Worm (Caenorhabditis elegans) whole organism, late embryonic: ENCODE data around the gene ZC266.1.

Experiments used
- C08G9.2 ChIP-seq: sonication (generic microtip); optimal IDR thresholded peaks from 2 replicates; lab custom pipeline; 2016; ENCODE audit warnings: mild to moderate bottlenecking, missing genetic modification characterization, moderate library complexity, missing compliant biosample characterization
- C38D4.7 ChIP-seq: fragments of 200-800 bp; sonication (Bioruptor generic); optimal IDR thresholded peaks from 2 replicates; lab custom pipeline; 2018; ENCODE audit warnings: mild to moderate bottlenecking, missing genetic modification characterization, moderate library complexity, missing compliant biosample characterization
- K02D7.2 ChIP-seq: sonication (generic microtip); optimal IDR thresholded peaks from 2 replicates; lab custom pipeline; 2017; ENCODE audit warnings: mild to moderate bottlenecking, missing genetic modification characterization, missing compliant biosample characterization
- K09A11.1 ChIP-seq: sonication (generic microtip); optimal IDR thresholded peaks from 2 replicates; lab custom pipeline; 2017; ENCODE audit warnings: antibody characterized with exemption, mild to moderate bottlenecking, missing genetic modification characterization, missing compliant biosample characterization; ENCODE audit not compliant: insufficient read depth
- ahr-1 ChIP-seq: sonication (generic microtip); optimal IDR thresholded peaks from 2 replicates; lab custom pipeline; 2016; ENCODE audit warnings: missing genetic modification characterization, missing compliant biosample characterization
- ceh-19 ChIP-seq: fragments of 200-800 bp; sonication (Bioruptor generic); optimal IDR thresholded peaks from 2 replicates; lab custom pipeline; 2018; ENCODE audit warnings: mild to moderate bottlenecking, missing genetic modification characterization, missing compliant biosample characterization
- ceh-30 ChIP-seq: fragments of 150-350 bp; optimal IDR thresholded peaks from 2 replicates; lab custom pipeline; 2014; ENCODE audit warnings: missing biosample characterization, missing genetic modification characterization
- ceh-31 ChIP-seq: sonication (generic microtip); optimal IDR thresholded peaks from 2 replicates; lab custom pipeline; 2016; ENCODE audit warnings: missing genetic modification characterization, missing compliant biosample characterization
- ceh-34 ChIP-seq: sonication (generic microtip); optimal IDR thresholded peaks from 2 replicates; lab custom pipeline; 2016; ENCODE audit warnings: mild to moderate bottlenecking, missing genetic modification characterization, missing compliant biosample characterization
- dve-1 ChIP-seq: sonication (generic microtip); optimal IDR thresholded peaks from 2 replicates; lab custom pipeline; 2017; ENCODE audit warnings: antibody characterized with exemption, mild to moderate bottlenecking, missing genetic modification characterization, missing compliant biosample characterization
- elt-2 ChIP-seq: sonication (generic microtip); optimal IDR thresholded peaks from 2 replicates; lab custom pipeline; 2016; ENCODE audit warnings: missing genetic modification reagents, missing genetic modification characterization, missing compliant biosample characterization
- elt-4 ChIP-seq: sonication (generic microtip); optimal IDR thresholded peaks from 2 replicates; lab custom pipeline; 2016; ENCODE audit warnings: missing genetic modification characterization, missing compliant biosample characterization
- eyg-1 ChIP-seq: sonication (generic microtip); optimal IDR thresholded peaks from 2 replicates; lab custom pipeline; 2016; ENCODE audit warnings: missing genotype, missing genetic modification characterization, missing compliant biosample characterization
- fax-1 ChIP-seq: sonication (generic microtip); optimal IDR thresholded peaks from 2 replicates; lab custom pipeline; 2016; ENCODE audit warnings: missing genotype, missing genetic modification characterization, missing compliant biosample characterization
- fkh-10 ChIP-seq: fragments of 150-350 bp; optimal IDR thresholded peaks from 2 replicates; lab custom pipeline; 2014; ENCODE audit warnings: missing biosample characterization, missing genetic modification reagents, missing genetic modification characterization
- fkh-6 ChIP-seq: sonication (generic microtip); optimal IDR thresholded peaks from 2 replicates; lab custom pipeline; 2016; ENCODE audit warnings: missing genetic modification characterization, missing compliant biosample characterization
- hlh-15 ChIP-seq: sonication (generic microtip); optimal IDR thresholded peaks from 2 replicates; lab custom pipeline; 2016; ENCODE audit warnings: missing genetic modification characterization, missing compliant biosample characterization
- hlh-30 ChIP-seq: sonication (generic microtip); optimal IDR thresholded peaks from 2 replicates; lab custom pipeline; 2017; ENCODE audit warnings: antibody characterized with exemption, missing genetic modification characterization, missing compliant biosample characterization; ENCODE audit not compliant: insufficient read depth
- mec-3 ChIP-seq: sonication (generic microtip); optimal IDR thresholded peaks from 2 replicates; lab custom pipeline; 2016; ENCODE audit warnings: borderline replicate concordance, missing genetic modification characterization, missing compliant biosample characterization
- nfya-1 ChIP-seq: sonication (generic microtip); optimal IDR thresholded peaks from 2 replicates; lab custom pipeline; 2017; ENCODE audit warnings: missing genetic modification characterization, mild to moderate bottlenecking, missing compliant biosample characterization, antibody characterized with exemption, moderate library complexity
- nhr-11 ChIP-seq: fragments of 150-350 bp; optimal IDR thresholded peaks from 2 replicates; lab custom pipeline; 2014; ENCODE audit warnings: missing biosample characterization, missing genetic modification characterization
- npax-4 ChIP-seq: sonication (generic microtip); optimal IDR thresholded peaks from 2 replicates; lab custom pipeline; 2016; ENCODE audit warnings: missing genetic modification characterization, missing compliant biosample characterization
- odd-2 ChIP-seq: sonication (generic microtip); optimal IDR thresholded peaks from 2 replicates; lab custom pipeline; 2017; ENCODE audit warnings: antibody characterized with exemption, mild to moderate bottlenecking, missing genetic modification characterization, missing compliant biosample characterization
- pqm-1 ChIP-seq: sonication (generic microtip); optimal IDR thresholded peaks from 2 replicates; lab custom pipeline; 2016; ENCODE audit warnings: missing genetic modification characterization, missing compliant biosample characterization
- pros-1 ChIP-seq: fragments of 150-350 bp; optimal IDR thresholded peaks from 2 replicates; lab custom pipeline; 2014; ENCODE audit warnings: missing biosample characterization, missing genetic modification reagents, missing genetic modification characterization
- ref-2 ChIP-seq: sonication (generic microtip); optimal IDR thresholded peaks from 2 replicates; lab custom pipeline; 2016; ENCODE audit warnings: missing genetic modification characterization, missing compliant biosample characterization
- rnt-1 ChIP-seq: sonication (generic microtip); optimal IDR thresholded peaks from 2 replicates; lab custom pipeline; 2016; ENCODE audit warnings: missing genetic modification characterization, missing compliant biosample characterization
- tbx-2 ChIP-seq: sonication (generic microtip); optimal IDR thresholded peaks from 2 replicates; lab custom pipeline; 2016; ENCODE audit warnings: missing genetic modification characterization, missing compliant biosample characterization
- ttx-3 ChIP-seq: sonication (generic microtip); optimal IDR thresholded peaks from 2 replicates; lab custom pipeline; 2016; ENCODE audit warnings: missing genetic modification reagents, missing genetic modification characterization, missing compliant biosample characterization
- unc-42 ChIP-seq: sonication (generic microtip); optimal IDR thresholded peaks from 2 replicates; lab custom pipeline; 2016; ENCODE audit warnings: missing genotype, missing genetic modification characterization, missing compliant biosample characterization
- ztf-16 ChIP-seq: sonication (generic microtip); optimal IDR thresholded peaks from 2 replicates; lab custom pipeline; 2017; ENCODE audit warnings: missing genetic modification characterization, missing compliant biosample characterization

ZC266.1 gene

DNA sequence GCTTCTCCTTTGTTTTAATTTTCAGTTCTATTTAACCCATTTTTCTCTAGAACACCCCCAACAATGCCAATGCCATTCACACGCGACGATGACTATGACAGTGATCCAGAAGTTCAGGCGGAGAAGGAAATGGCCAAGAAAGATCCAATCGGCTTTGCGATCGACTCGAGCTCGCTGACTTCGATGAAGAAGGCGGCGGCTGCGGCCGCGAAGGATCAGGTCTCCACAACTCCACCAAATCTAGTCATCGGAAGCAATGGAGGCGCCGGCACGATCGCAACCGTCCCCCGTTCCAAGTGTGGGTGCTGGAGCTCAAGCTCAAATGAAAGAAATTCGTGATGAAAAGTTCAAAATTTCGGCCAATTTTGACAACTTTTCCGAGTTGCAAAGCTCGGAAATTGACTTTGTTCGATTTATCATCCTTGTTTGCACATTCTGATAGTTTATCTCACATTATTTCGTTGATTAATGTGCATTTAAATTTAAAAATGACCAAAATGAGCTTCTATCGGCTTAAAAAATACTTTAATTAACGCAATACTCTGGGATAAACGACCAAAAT, 12.1 kb downstream of the ZC266.1 start, which contains the start of gene K03B4.2:
K03B4.2 (plus strand) TSS at position 51 of the 562 bp plus-strand sequence.
- TF ChIP-seq fkh-6 (tag; lab: Kevin White, UChicago) (no peak), npax-4 (tag; lab: Kevin White, UChicago) (no peak), K09A11.1 (tag; lab: Kevin White, UChicago) (no peak), odd-2 (tag; lab: Kevin White, UChicago) (no peak), ceh-34 (tag; lab: Kevin White, UChicago) (no peak), rnt-1 (tag; lab: Kevin White, UChicago) (no peak), mec-3 (no peak), ref-2 (no peak), K02D7.2 (no peak), ttx-3 (tag; lab: Kevin White, UChicago) (no peak), pqm-1 (tag; lab: Kevin White, UChicago) (no peak), nhr-11 (tag; lab: Kevin White, UChicago) (no peak), ceh-31 (tag; lab: Kevin White, UChicago) (no peak)

DNA sequence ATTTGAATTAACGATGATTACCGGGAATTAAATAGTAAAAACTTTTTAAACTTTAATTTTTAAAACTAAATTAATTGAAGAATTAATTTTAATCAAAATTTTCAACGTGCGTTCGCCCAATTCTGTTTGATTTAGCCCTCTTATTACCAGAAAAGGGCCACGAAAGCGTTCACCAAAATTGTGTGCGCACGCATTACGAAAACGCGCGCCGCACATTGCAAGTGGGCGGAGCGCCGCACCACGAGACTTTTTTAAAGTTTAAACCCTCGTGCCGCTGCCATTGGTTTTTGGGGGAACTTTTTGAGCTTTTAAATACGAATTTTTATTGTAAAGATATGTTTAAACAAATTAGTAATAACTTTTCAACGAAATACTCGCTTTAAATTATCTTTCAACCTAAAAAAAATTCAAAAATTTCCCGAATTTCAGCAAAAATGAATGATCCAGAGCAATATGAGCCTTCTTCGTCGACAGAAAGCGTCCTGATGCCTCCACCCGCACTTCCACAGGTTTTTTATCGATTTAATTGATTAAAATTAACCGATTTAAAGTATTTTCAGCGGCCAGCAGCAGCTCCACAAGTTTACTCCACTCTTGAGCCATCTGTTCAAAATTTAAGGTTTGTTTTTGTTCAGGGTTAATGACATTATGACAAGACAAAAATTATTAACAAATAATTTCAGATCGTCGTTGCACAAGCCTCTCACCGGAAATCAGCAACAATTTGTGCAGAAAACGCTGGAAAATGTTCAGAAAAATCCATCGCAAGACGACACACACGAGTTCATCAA, 13.2 kb downstream of the ZC266.1 start, which contains the start of gene taf-10:
taf-10 (plus strand) TSS at position 424 of the 791 bp plus-strand sequence.
- TF ChIP-seq nfya-1 (peak; percentile 33), hlh-30 (peak; percentile 82), ahr-1 (tag; lab: Kevin White, UChicago) (no peak)

DNA sequence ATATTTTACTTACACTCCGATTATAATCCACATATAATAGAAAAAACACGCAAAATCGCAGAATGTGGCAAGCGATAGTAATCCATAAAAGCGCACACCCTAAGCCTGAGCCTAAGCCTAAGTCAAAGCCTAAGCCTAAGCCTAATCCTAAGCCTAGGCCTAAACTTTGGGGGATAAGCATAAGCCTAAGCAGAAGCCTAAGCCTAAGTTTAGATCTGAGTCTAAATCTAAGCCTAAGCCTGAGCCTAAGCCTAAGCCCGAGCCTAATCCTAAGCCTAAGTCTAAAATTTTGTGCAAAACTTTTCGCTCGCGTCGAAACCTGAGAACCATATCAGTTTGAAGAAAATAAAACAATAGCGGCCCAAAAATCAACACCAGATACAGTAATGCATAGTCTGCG, 16.0 kb downstream of the ZC266.1 start:
- TF ChIP-seq ceh-30 (no peak), K02D7.2 (no peak), elt-4 (no peak), C38D4.7 (GFP tag; lab: Kevin White, UChicago) (no peak), eyg-1 (tag; lab: Kevin White, UChicago) (no peak), dve-1 (peak; percentile 74), nhr-11 (tag; lab: Kevin White, UChicago) (no peak)
- TF ChIP-seq, all 69 proteins: peak for 1

DNA sequence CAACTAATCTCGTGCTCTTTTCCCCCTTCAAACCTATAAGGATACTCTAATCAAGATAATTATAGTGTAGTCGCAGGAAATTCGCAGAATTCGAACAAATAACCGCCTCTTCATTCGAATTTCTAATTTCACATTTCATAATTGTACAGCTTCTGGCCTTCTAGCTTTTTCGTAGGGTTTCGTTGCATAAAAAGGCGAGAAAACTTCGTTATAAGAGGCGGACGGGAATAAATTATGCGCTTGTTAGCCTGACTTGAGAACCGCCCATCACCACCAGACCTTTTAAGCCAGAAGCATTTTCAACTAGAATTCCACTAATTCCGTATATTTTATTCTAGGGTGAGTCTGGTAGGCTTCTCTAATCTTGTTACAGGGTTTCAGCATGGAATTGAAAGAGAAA, 18.4 kb downstream of the ZC266.1 start, which contains the start of gene K03B4.4:
K03B4.4 (plus strand) TSS at position 301 of the 400 bp plus-strand sequence.
- no peak for TF ChIP-seq rnt-1 (tag; lab: Kevin White, UChicago)
- TF ChIP-seq fax-1 (tag; lab: Kevin White, UChicago), result no peak
- TF ChIP-seq ref-2, result no peak
- TF ChIP-seq fkh-10 (GFP tag; lab: Kevin White, UChicago), result no peak
- TF ChIP-seq nfya-1, result no peak
- no peak for TF ChIP-seq unc-42 (tag; lab: Kevin White, UChicago)
- no peak for TF ChIP-seq C38D4.7 (GFP tag; lab: Kevin White, UChicago)
- TF ChIP-seq C08G9.2 (tag; lab: Kevin White, UChicago), result no peak
- no peak for TF ChIP-seq pros-1 (tag; lab: Kevin White, UChicago)
- TF ChIP-seq hlh-30, result no peak
- no peak for TF ChIP-seq ceh-19 (GFP tag; lab: Kevin White, UChicago)
- TF ChIP-seq tbx-2, result no peak
- TF ChIP-seq ceh-31 (tag; lab: Kevin White, UChicago), result no peak
- TF ChIP-seq elt-2 (tag; lab: Kevin White, UChicago), result no peak
- no peak for TF ChIP-seq hlh-15 (tag; lab: Kevin White, UChicago)
- TF ChIP-seq, all 69 proteins: peak for 0

DNA sequence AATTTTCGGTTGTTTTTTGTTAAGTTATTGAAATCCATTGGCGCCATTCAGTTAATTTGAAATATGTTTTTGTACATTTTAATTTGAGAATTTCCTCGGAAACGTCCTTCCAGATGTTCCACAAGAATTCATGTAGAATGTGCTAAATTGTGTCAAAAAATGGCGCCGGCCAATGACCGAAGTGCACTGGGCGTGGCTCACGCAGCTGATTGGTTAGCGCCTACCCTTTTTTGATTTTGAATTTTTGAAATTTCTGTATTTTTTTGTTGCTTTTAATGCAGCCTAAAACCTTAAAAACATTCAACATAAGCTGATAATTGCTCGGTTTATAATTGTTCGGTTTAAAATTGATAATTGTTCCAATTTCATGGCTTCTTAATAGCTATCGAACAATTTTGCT, 23.3 kb downstream of the ZC266.1 start:
- TF ChIP-seq ztf-16 (tag; lab: Kevin White, UChicago) (no peak), fax-1 (tag; lab: Kevin White, UChicago) (no peak), nfya-1 (peak; percentile 65)
